Worm (Caenorhabditis elegans): Measurements from ENCODE around the gene F47B8.18.

Gene F47B8.18

ce11 chrV:14324502-14325467 is at the start of gene F47B8.18, which contains the start of gene F47B8.4:
Gene F47B8.18 (minus strand): TSS chrV:14325464.
Gene F47B8.4 (minus strand): TSS chrV:14324673.
- TF ChIP-seq T22C8.4 (GFP tag; IDR thresholded peaks at IDR 0.05) (no peak), ztf-29 (GFP tag; IDR thresholded peaks at IDR 0.05) (no peak), cog-1 (tag; optimal IDR thresholded peaks at IDR 0.05) (no peak), med-1 (GFP tag; optimal IDR thresholded peaks at IDR 0.05; ENCODE audit: insufficient read depth) (no peak), tab-1 (GFP tag; IDR thresholded peaks at IDR 0.05) (no peak), klf-2 (GFP tag; conservative IDR thresholded peaks at IDR 0.05) (no peak), flt-1 (GFP tag; IDR thresholded peaks at IDR 0.05) (no peak), ztf-23 (GFP tag; IDR thresholded peaks at IDR 0.05) (no peak), ref-1 (GFP tag; conservative IDR thresholded peaks at IDR 0.05) (no peak)

ce11 chrV:14372774-14373173 is 47.5 kb upstream of the F47B8.18 start, which contains the start of gene unc-39:
Gene unc-39 (plus strand): TSS chrV:14373074.
- TF ChIP-seq ref-1 (GFP tag; conservative IDR thresholded peaks at IDR 0.05) (no peak), cog-1 (tag; optimal IDR thresholded peaks at IDR 0.05) (no peak), T22C8.4 (GFP tag; IDR thresholded peaks at IDR 0.05) (no peak), ztf-29 (GFP tag; IDR thresholded peaks at IDR 0.05) (no peak), med-1 (GFP tag; optimal IDR thresholded peaks at IDR 0.05; ENCODE audit: insufficient read depth) (no peak), klf-2 (GFP tag; conservative IDR thresholded peaks at IDR 0.05) (no peak), ztf-23 (GFP tag; IDR thresholded peaks at IDR 0.05) (no peak), tab-1 (GFP tag; IDR thresholded peaks at IDR 0.05) (no peak), flt-1 (GFP tag; IDR thresholded peaks at IDR 0.05) (no peak)

- no peak for TF ChIP-seq flt-1 (GFP tag; IDR thresholded peaks at IDR 0.05)
- no peak for TF ChIP-seq tab-1 (GFP tag; IDR thresholded peaks at IDR 0.05)
- no peak for TF ChIP-seq klf-2 (GFP tag; conservative IDR thresholded peaks at IDR 0.05)
- no peak for TF ChIP-seq cog-1 (tag; optimal IDR thresholded peaks at IDR 0.05)
- TF ChIP-seq T22C8.4 (GFP tag; IDR thresholded peaks at IDR 0.05), result no peak
- TF ChIP-seq med-1 (GFP tag; optimal IDR thresholded peaks at IDR 0.05; ENCODE audit: insufficient read depth), result no peak
- no peak for TF ChIP-seq ref-1 (GFP tag; conservative IDR thresholded peaks at IDR 0.05)
- no peak for TF ChIP-seq ztf-29 (GFP tag; IDR thresholded peaks at IDR 0.05)
- no peak for TF ChIP-seq ztf-23 (GFP tag; IDR thresholded peaks at IDR 0.05)
These were observed 44.1 kb upstream of the F47B8.18 start for ce11 chrV:14369412-14369811.

ce11 chrV:14368272-14369052 is 43.2 kb upstream of the F47B8.18 start:
- no peak for TF ChIP-seq klf-2 (GFP tag; conservative IDR thresholded peaks at IDR 0.05)
- TF ChIP-seq ztf-29 (GFP tag; IDR thresholded peaks at IDR 0.05), result no peak
- no peak for TF ChIP-seq ztf-23 (GFP tag; IDR thresholded peaks at IDR 0.05)
- no peak for TF ChIP-seq med-1 (GFP tag; optimal IDR thresholded peaks at IDR 0.05; ENCODE audit: insufficient read depth)
- no peak for TF ChIP-seq tab-1 (GFP tag; IDR thresholded peaks at IDR 0.05)
- no peak for TF ChIP-seq cog-1 (tag; optimal IDR thresholded peaks at IDR 0.05)
- TF ChIP-seq ref-1 (GFP tag; conservative IDR thresholded peaks at IDR 0.05), result no peak
- TF ChIP-seq flt-1 (GFP tag; IDR thresholded peaks at IDR 0.05), result no peak
- TF ChIP-seq T22C8.4 (GFP tag; IDR thresholded peaks at IDR 0.05), result no peak

- TF ChIP-seq ref-1 (GFP tag; conservative IDR thresholded peaks at IDR 0.05), result no peak
- no peak for TF ChIP-seq flt-1 (GFP tag; IDR thresholded peaks at IDR 0.05)
- TF ChIP-seq T22C8.4 (GFP tag; IDR thresholded peaks at IDR 0.05), result no peak
- TF ChIP-seq klf-2 (GFP tag; conservative IDR thresholded peaks at IDR 0.05), result no peak
- no peak for TF ChIP-seq tab-1 (GFP tag; IDR thresholded peaks at IDR 0.05)
- no peak for TF ChIP-seq med-1 (GFP tag; optimal IDR thresholded peaks at IDR 0.05; ENCODE audit: insufficient read depth)
- TF ChIP-seq ztf-23 (GFP tag; IDR thresholded peaks at IDR 0.05), result no peak
These were observed 41.3 kb upstream of the F47B8.18 start for ce11 chrV:14366487-14366962.

ce11 chrV:14364586-14365248 is 39.5 kb upstream of the F47B8.18 start:
- TF ChIP-seq ref-1 (GFP tag; conservative IDR thresholded peaks at IDR 0.05) (no peak), klf-2 (GFP tag; conservative IDR thresholded peaks at IDR 0.05) (no peak), ztf-29 (GFP tag; IDR thresholded peaks at IDR 0.05) (no peak), flt-1 (GFP tag; IDR thresholded peaks at IDR 0.05) (no peak), cog-1 (tag; optimal IDR thresholded peaks at IDR 0.05) (no peak), T22C8.4 (GFP tag; IDR thresholded peaks at IDR 0.05) (no peak), tab-1 (GFP tag; IDR thresholded peaks at IDR 0.05) (no peak), med-1 (GFP tag; optimal IDR thresholded peaks at IDR 0.05; ENCODE audit: insufficient read depth) (no peak), ztf-23 (GFP tag; IDR thresholded peaks at IDR 0.05) (no peak)

- TF ChIP-seq klf-2 (GFP tag; conservative IDR thresholded peaks at IDR 0.05) (no peak), med-1 (GFP tag; optimal IDR thresholded peaks at IDR 0.05; ENCODE audit: insufficient read depth) (no peak)
These were observed 36.7 kb upstream of the F47B8.18 start for ce11 chrV:14361973-14362372.

ce11 chrV:14358577-14358976 is 33.3 kb upstream of the F47B8.18 start, which contains the start of gene Y49A3A.4:
Gene Y49A3A.4 (minus strand): TSS chrV:14358890.
- no peak for TF ChIP-seq tab-1 (GFP tag; IDR thresholded peaks at IDR 0.05)
- TF ChIP-seq med-1 (GFP tag; optimal IDR thresholded peaks at IDR 0.05; ENCODE audit: insufficient read depth), result no peak
- no peak for TF ChIP-seq ztf-23 (GFP tag; IDR thresholded peaks at IDR 0.05)
- no peak for TF ChIP-seq ztf-29 (GFP tag; IDR thresholded peaks at IDR 0.05)

Measured in whole organism, midembryonic.